Fruit fly (Drosophila melanogaster) whole organism, embryonic: ENCODE measurements around the gene Syt1.

Source experiments
- Atf6 ChIP-seq: fragments of 200-800 bp; sonication (Bioruptor generic); IDR thresholded peaks from 2 replicates; pipeline ENCODE4 v1.3.6; 2022; ENCODE audit warnings: missing biosample characterization, missing genetic modification characterization
- CG11696 ChIP-seq: fragments of 200-800 bp; sonication (Bioruptor generic); IDR thresholded peaks from 2 replicates; pipeline ENCODE4 v1.3.6; 2022; ENCODE audit warnings: missing biosample characterization, missing genetic modification characterization
- CG11723 ChIP-seq: fragments of 200-800 bp; sonication (Bioruptor generic); optimal IDR thresholded peaks from 2 replicates; lab custom pipeline; 2017; ENCODE audit warnings: missing biosample characterization, mild to moderate bottlenecking, missing genetic modification characterization
- CG12391 ChIP-seq: fragments of 200-800 bp; sonication (Bioruptor generic); optimal IDR thresholded peaks from 3 replicates; lab custom pipeline; 2018; ENCODE audit warnings: missing biosample characterization, mild to moderate bottlenecking, missing genetic modification characterization, moderate library complexity
- CG13894 ChIP-seq: fragments of 200-800 bp; sonication (Bioruptor generic); optimal IDR thresholded peaks from 3 replicates; lab custom pipeline; 2018; ENCODE audit warnings: missing biosample characterization, mild to moderate bottlenecking, missing genetic modification characterization, moderate library complexity
- CG15011 ChIP-seq: fragments of 200-800 bp; sonication (Bioruptor generic); optimal IDR thresholded peaks from 3 replicates; lab custom pipeline; 2018; ENCODE audit warnings: missing biosample characterization, mild to moderate bottlenecking, missing genetic modification characterization
- CG15479 ChIP-seq: fragments of 200-800 bp; sonication (Bioruptor generic); optimal IDR thresholded peaks from 3 replicates; lab custom pipeline; 2019; ENCODE audit warnings: missing biosample characterization, mild to moderate bottlenecking, missing genetic modification characterization, moderate library complexity
- CG16863 ChIP-seq: fragments of 200-800 bp; sonication (Bioruptor generic); optimal IDR thresholded peaks from 3 replicates; lab custom pipeline; 2016; ENCODE audit warnings: missing biosample characterization, missing genetic modification characterization
- CG17361 ChIP-seq: fragments of 200-800 bp; sonication (Bioruptor generic); IDR thresholded peaks from 3 replicates; pipeline ENCODE4 v1.3.6; 2022; ENCODE audit warnings: missing biosample characterization, missing genetic modification characterization
- CG1792 ChIP-seq: fragments of 200-800 bp; sonication (Bioruptor generic); optimal IDR thresholded peaks from 2 replicates; lab custom pipeline; 2016; ENCODE audit warnings: missing biosample characterization, missing genetic modification characterization
- CG2202 ChIP-seq: fragments of 200-800 bp; sonication (Bioruptor generic); optimal IDR thresholded peaks from 2 replicates; lab custom pipeline; 2018; ENCODE audit warnings: missing biosample characterization, mild to moderate bottlenecking, missing genetic modification characterization
- CG31388 ChIP-seq: fragments of 200-800 bp; sonication (Bioruptor generic); optimal IDR thresholded peaks from 2 replicates; lab custom pipeline; 2016; ENCODE audit warnings: missing biosample characterization, missing genetic modification characterization
- CG3281 ChIP-seq: fragments of 200-800 bp; sonication (Bioruptor generic); optimal IDR thresholded peaks from 3 replicates; lab custom pipeline; 2017; ENCODE audit warnings: missing biosample characterization, mild to moderate bottlenecking, missing genetic modification characterization
- CG33213 ChIP-seq: fragments of 200-800 bp; sonication (Bioruptor generic); optimal IDR thresholded peaks from 3 replicates; lab custom pipeline; 2016; ENCODE audit warnings: missing biosample characterization, missing genetic modification characterization
- CG34422 ChIP-seq: fragments of 200-800 bp; sonication (Bioruptor generic); IDR thresholded peaks from 3 replicates; pipeline ENCODE4 v1.3.6; 2022; ENCODE audit warnings: missing biosample characterization, missing genetic modification characterization
- CG4360 ChIP-seq: fragments of 200-800 bp; sonication (Bioruptor generic); IDR thresholded peaks from 2 replicates; pipeline ENCODE4 v1.3.6; 2022; ENCODE audit warnings: missing biosample characterization, missing genetic modification characterization
- CG7745 ChIP-seq: fragments of 200-800 bp; sonication (Bioruptor generic); optimal IDR thresholded peaks from 2 replicates; lab custom pipeline; 2018; ENCODE audit warnings: missing biosample characterization, mild to moderate bottlenecking, missing genetic modification characterization, moderate library complexity
- CG7987 ChIP-seq: fragments of 200-800 bp; sonication (Bioruptor generic); optimal IDR thresholded peaks from 2 replicates; lab custom pipeline; 2018; ENCODE audit warnings: missing biosample characterization, mild to moderate bottlenecking, missing genetic modification characterization, moderate library complexity
- CG8290 ChIP-seq, 3 experiments: fragments of 200-800 bp; sonication (Bioruptor generic); optimal IDR thresholded peaks; 2 replicates each; lab custom pipeline; 2016 to 2019; ENCODE audit warnings: missing biosample characterization in 3 of 3, missing genetic modification characterization in 3 of 3, mild to moderate bottlenecking in 2 of 3, moderate library complexity in 1 of 3
- CG8765 ChIP-seq: fragments of 200-800 bp; sonication (Bioruptor generic); IDR thresholded peaks from 2 replicates; pipeline ENCODE4 v1.3.6; 2022; ENCODE audit warnings: missing biosample characterization, missing genetic modification characterization
- CG8944 ChIP-seq: fragments of 200-800 bp; sonication (Bioruptor generic); optimal IDR thresholded peaks from 3 replicates; lab custom pipeline; 2016; ENCODE audit warnings: missing biosample characterization, missing genetic modification characterization
- CTCF ChIP-seq: fragments of 200-800 bp; sonication (Bioruptor generic); optimal IDR thresholded peaks from 2 replicates; lab custom pipeline; 2017; ENCODE audit warnings: missing biosample characterization, mild to moderate bottlenecking, missing genetic modification characterization, moderate library complexity
- Chrac-16 ChIP-seq: fragments of 200-800 bp; sonication (Bioruptor generic); optimal IDR thresholded peaks from 3 replicates; lab custom pipeline; 2016; ENCODE audit warnings: missing biosample characterization, missing genetic modification characterization
- Dek ChIP-seq: fragments of 200-800 bp; sonication (Bioruptor generic); optimal IDR thresholded peaks from 3 replicates; lab custom pipeline; 2019; ENCODE audit warnings: missing biosample characterization, mild to moderate bottlenecking, missing genetic modification characterization, moderate library complexity
- Dip2 ChIP-seq: fragments of 200-800 bp; sonication (Bioruptor generic); IDR thresholded peaks from 2 replicates; pipeline ENCODE4 v1.3.6; 2022; ENCODE audit warnings: missing biosample characterization, missing genetic modification characterization
- Gsc ChIP-seq: fragments of 200-800 bp; sonication (Bioruptor generic); IDR thresholded peaks from 2 replicates; pipeline ENCODE4 v1.3.6; 2022; ENCODE audit warnings: missing biosample characterization, missing genetic modification characterization
- Mrtf ChIP-seq: fragments of 200-800 bp; sonication (Bioruptor generic); IDR thresholded peaks from 3 replicates; pipeline ENCODE4 v1.3.6; 2022; ENCODE audit warnings: missing biosample characterization, missing genetic modification characterization
- NK7.1 ChIP-seq: fragments of 200-800 bp; sonication (Bioruptor generic); optimal IDR thresholded peaks from 3 replicates; lab custom pipeline; 2016; ENCODE audit warnings: missing biosample characterization, missing genetic modification characterization
- Trl ChIP-seq, 3 experiments: fragments of >200 bp in 2 of 3; fragments of 200-800 bp in 1 of 3; sonication (Bioruptor generic) in 1 of 3; optimal IDR thresholded peaks; 2 replicates in 1 of 3; 3 replicates in 2 of 3; lab custom pipeline; 2016 to 2017; ENCODE audit warnings: missing biosample characterization in 1 of 3, missing genetic modification characterization in 1 of 3
- ara ChIP-seq: fragments of 200-800 bp; sonication (Bioruptor generic); IDR thresholded peaks from 2 replicates; pipeline ENCODE4 v1.3.6; 2022; ENCODE audit warnings: missing biosample characterization, missing genetic modification characterization
- ash1 ChIP-seq: fragments of 200-800 bp; sonication (Bioruptor generic); optimal IDR thresholded peaks from 2 replicates; lab custom pipeline; 2018; ENCODE audit warnings: missing biosample characterization, mild to moderate bottlenecking, missing genetic modification characterization
- bab2 ChIP-seq: fragments of 200-800 bp; sonication (Bioruptor generic); optimal IDR thresholded peaks from 2 replicates; lab custom pipeline; 2016; ENCODE audit warnings: missing biosample characterization, missing genetic modification characterization
- caup ChIP-seq: fragments of 200-800 bp; sonication (Bioruptor generic); optimal IDR thresholded peaks from 3 replicates; lab custom pipeline; 2017; ENCODE audit warnings: missing biosample characterization, mild to moderate bottlenecking, missing genetic modification characterization, moderate library complexity; ENCODE audit not compliant: severe bottlenecking
- crol ChIP-seq: fragments of 200-800 bp; sonication (Bioruptor generic); IDR thresholded peaks from 2 replicates; pipeline ENCODE4 v1.3.6; 2022; ENCODE audit warnings: missing biosample characterization, missing genetic modification characterization
- fd102C ChIP-seq: fragments of 200-800 bp; sonication (Bioruptor generic); optimal IDR thresholded peaks from 2 replicates; lab custom pipeline; 2018; ENCODE audit warnings: missing biosample characterization, mild to moderate bottlenecking, missing genetic modification characterization, moderate library complexity
- gsb ChIP-seq: fragments of 200-800 bp; sonication (Bioruptor generic); IDR thresholded peaks from 2 replicates; pipeline ENCODE4 v1.3.6; 2022; ENCODE audit warnings: missing biosample characterization, missing genetic modification characterization
- hb ChIP-seq: fragments of 200-800 bp; sonication (Bioruptor generic); IDR thresholded peaks from 3 replicates; pipeline ENCODE4 v1.3.6; 2022; ENCODE audit warnings: missing biosample characterization, missing genetic modification characterization; ENCODE audit not compliant: partially characterized antibody
- jing ChIP-seq: fragments of 200-800 bp; sonication (Bioruptor generic); optimal IDR thresholded peaks from 2 replicates; lab custom pipeline; 2018; ENCODE audit warnings: missing biosample characterization, mild to moderate bottlenecking, missing genetic modification characterization
- jumu ChIP-seq: fragments of 200-800 bp; sonication (Bioruptor generic); optimal IDR thresholded peaks from 3 replicates; lab custom pipeline; 2016; ENCODE audit warnings: missing biosample characterization, missing genetic modification characterization
- klu ChIP-seq: fragments of 200-800 bp; sonication (Bioruptor generic); IDR thresholded peaks from 2 replicates; pipeline ENCODE4 v1.3.6; 2022; ENCODE audit warnings: missing biosample characterization, missing genetic modification characterization
- nerfin-2 ChIP-seq: fragments of 200-800 bp; sonication (Bioruptor generic); IDR thresholded peaks from 2 replicates; pipeline ENCODE4 v1.3.6; 2022; ENCODE audit warnings: missing biosample characterization, missing genetic modification characterization; ENCODE audit not compliant: partially characterized antibody
- odd ChIP-seq: fragments of 200-800 bp; sonication (Bioruptor generic); optimal IDR thresholded peaks from 2 replicates; lab custom pipeline; 2017; ENCODE audit warnings: missing biosample characterization, mild to moderate bottlenecking, missing genetic modification characterization
- pfk ChIP-seq: fragments of 200-800 bp; sonication (Bioruptor generic); optimal IDR thresholded peaks from 2 replicates; lab custom pipeline; 2018; ENCODE audit warnings: missing biosample characterization, mild to moderate bottlenecking, missing genetic modification characterization, moderate library complexity
- pzg ChIP-seq: fragments of 200-800 bp; sonication (Bioruptor generic); optimal IDR thresholded peaks from 3 replicates; lab custom pipeline; 2018; ENCODE audit warnings: missing biosample characterization, mild to moderate bottlenecking, missing genetic modification characterization, moderate library complexity
- salm ChIP-seq: fragments of 200-800 bp; sonication (Bioruptor generic); optimal IDR thresholded peaks from 2 replicates; lab custom pipeline; 2018; ENCODE audit warnings: missing biosample characterization, mild to moderate bottlenecking, missing genetic modification characterization
- sd ChIP-seq: fragments of 200-800 bp; sonication (Bioruptor generic); optimal IDR thresholded peaks from 3 replicates; lab custom pipeline; 2018; ENCODE audit warnings: missing biosample characterization, mild to moderate bottlenecking, missing genetic modification characterization, moderate library complexity
- z ChIP-seq: fragments of 200-800 bp; sonication (Bioruptor generic); IDR thresholded peaks from 3 replicates; pipeline ENCODE4 v1.3.6; 2022; ENCODE audit warnings: missing biosample characterization, missing genetic modification characterization
- zen ChIP-seq: fragments of 200-800 bp; sonication (Bioruptor generic); optimal IDR thresholded peaks from 3 replicates; lab custom pipeline; 2018; ENCODE audit warnings: missing biosample characterization, mild to moderate bottlenecking, missing genetic modification characterization, moderate library complexity
- zfh1 ChIP-seq: fragments of 200-800 bp; sonication (Bioruptor generic); IDR thresholded peaks from 3 replicates; pipeline ENCODE4 v1.3.6; 2022; ENCODE audit warnings: missing biosample characterization, missing genetic modification characterization

The Syt1 gene

DNA sequence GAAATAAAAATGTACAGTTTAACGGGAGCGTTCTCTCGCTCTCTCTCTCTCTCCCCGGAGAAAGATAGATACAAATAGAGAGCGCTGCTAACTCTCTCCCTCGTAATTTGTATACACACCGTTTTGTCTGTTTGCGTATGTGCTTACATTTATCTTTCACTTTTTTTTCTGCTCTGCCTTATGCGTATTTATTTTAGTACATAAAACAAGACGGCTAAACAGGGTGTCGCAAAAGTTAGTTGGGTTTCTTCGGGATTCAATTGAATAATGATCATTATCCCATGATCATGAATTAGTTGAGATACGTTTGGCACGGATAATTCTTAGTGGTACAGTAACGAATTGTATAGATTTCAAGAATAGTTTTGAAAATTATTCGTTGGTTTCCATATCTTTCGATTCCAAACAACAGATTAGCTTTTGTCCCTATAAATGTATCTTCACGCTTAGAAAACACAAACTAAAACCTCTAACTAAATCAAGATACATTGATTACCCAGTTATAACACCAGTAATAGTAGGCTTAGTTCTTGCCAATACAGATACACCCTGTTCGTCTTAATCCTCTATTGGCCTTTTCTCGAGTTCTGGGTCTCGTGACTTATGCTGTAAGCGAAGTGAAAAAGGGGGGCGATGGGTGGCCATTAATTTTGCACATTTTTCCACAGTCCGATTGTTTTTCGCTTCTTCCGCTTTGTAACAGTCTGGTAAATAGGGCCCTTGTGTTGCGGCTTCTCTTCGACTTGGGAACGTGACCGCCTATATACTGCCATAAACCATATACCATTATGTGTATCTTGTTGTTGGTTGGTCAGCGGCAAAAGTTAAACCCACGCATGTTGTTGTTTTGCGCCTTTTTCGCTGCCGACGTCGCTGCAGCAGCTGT lies 45.1 kb downstream of the Syt1 start (continued):
- TF ChIP-seq CG11723 (GFP tag; lab: Kevin White, UChicago) (peak; percentile 82), CG15011 (GFP tag; lab: Kevin White, UChicago) (peak; percentile 83), ash1 (GFP tag; lab: Kevin White, UChicago) (no peak), Atf6 (GFP tag; lab: Robert Waterston, UW) (no peak), Gsc (GFP tag; lab: Robert Waterston, UW) (no peak), CG7745 (tag; lab: Kevin White, UChicago) (peak; percentile 34), Dek (tag; lab: Kevin White, UChicago) (peak; percentile 86), CG2202 (peak; percentile 72), crol (GFP tag; lab: Robert Waterston, UW) (no peak), salm (tag; lab: Kevin White, UChicago) (peak; percentile 60), z (GFP tag; lab: Robert Waterston, UW) (no peak), nerfin-2 (GFP tag; lab: Robert Waterston, UW) (no peak), fd102C (GFP tag; lab: Kevin White, UChicago) (no peak), CG16863 (GFP tag; lab: Kevin White, UChicago) (peak; percentile 78), Dip2 (no peak), CG17361 (GFP tag; lab: Robert Waterston, UW) (no peak), CG12391 (tag; lab: Kevin White, UChicago) (peak; percentile 86), CG34422 (GFP tag; lab: Robert Waterston, UW) (no peak), hb (GFP tag; lab: Robert Waterston, UW) (no peak), odd (peak; percentile 81), CG8944 (GFP tag; lab: Kevin White, UChicago) (peak; percentile 49), pzg (GFP tag; lab: Kevin White, UChicago) (no peak), CG3281 (GFP tag; lab: Kevin White, UChicago) (peak; percentile 92), CG1792 (peak; percentile 59), Chrac-16 (peak; percentile 10), CG8765 (GFP tag; lab: Robert Waterston, UW) (no peak), pfk (GFP tag; lab: Kevin White, UChicago) (peak; percentile 63), zfh1 (no peak), Mrtf (GFP tag; lab: Robert Waterston, UW) (no peak), NK7.1 (GFP tag; lab: Kevin White, UChicago) (peak; percentile 84), CG15479 (GFP tag; lab: Kevin White, UChicago) (peak; percentile 50), gsb (GFP tag; lab: Robert Waterston, UW) (no peak), CG13894 (peak; percentile 82), bab2 (GFP tag; lab: Kevin White, UChicago) (peak; percentile 71), ara (no peak), CG33213 (GFP tag; lab: Kevin White, UChicago) (peak; percentile 64), zen (tag; lab: Kevin White, UChicago) (peak; percentile 34), CTCF (GFP tag; lab: Kevin White, UChicago) (peak; percentile 41), Trl (optimal IDR thresholded peaks at IDR 0.05; lab: Kevin White, UChicago) (peak; percentile 98), Trl (GFP tag; optimal IDR thresholded peaks at IDR 0.05; lab: Kevin White, UChicago) (peak; percentile 58), CG11696 (GFP tag; lab: Robert Waterston, UW) (no peak), CG8290 (GFP tag; optimal IDR thresholded peaks at IDR 0.05; lab: Kevin White, UChicago) (peak; percentile 32), CG8290 (tag; optimal IDR thresholded peaks at IDR 0.05; lab: Kevin White, UChicago) (peak; percentile 39 to 76), sd (tag; lab: Kevin White, UChicago) (peak; percentile 7), CG31388 (GFP tag; lab: Kevin White, UChicago) (no peak), klu (GFP tag; lab: Robert Waterston, UW) (no peak), caup (GFP tag; lab: Kevin White, UChicago) (peak; percentile 86), jing (GFP tag; lab: Kevin White, UChicago) (peak; percentile 8), CG7987 (peak; percentile 75), jumu (GFP tag; lab: Kevin White, UChicago) (peak; percentile 74), CG4360 (GFP tag; lab: Robert Waterston, UW) (no peak)
